Worm (Caenorhabditis elegans) whole organism, L4/young adult: ENCODE measurements around the gene oac-23.

ENCODE experiments used
- W03F9.2 ChIP-seq: fragments of 150-350 bp; optimal IDR thresholded peaks from 2 replicates; lab custom pipeline; 2014; ENCODE audit warnings: missing biosample characterization, missing genetic modification characterization
- dao-5 ChIP-seq: sonication (generic microtip); optimal IDR thresholded peaks from 2 replicates; lab custom pipeline; 2016; ENCODE audit warnings: missing genotype, missing genetic modification characterization, moderate library complexity, missing compliant biosample characterization
- him-1 ChIP-seq: sonication (generic microtip); optimal IDR thresholded peaks from 2 replicates; lab custom pipeline; 2016; ENCODE audit warnings: missing genotype, missing genetic modification reagents, missing genetic modification characterization, missing compliant biosample characterization

ce11 chrIV:3881119-3881518 is at the start of gene oac-23, which contains the start of gene F37C4.8:
- no peak for TF ChIP-seq W03F9.2 (tag; lab: Kevin White, UChicago)
- TF ChIP-seq dao-5: no peak
- no peak for TF ChIP-seq him-1
